Fruit fly (Drosophila melanogaster) S2 (cell line): ENCODE measurements around the gene CG12182.

Experiments
- CG8478 ChIP-seq: fragments of >200 bp; optimal IDR thresholded peaks from 2 replicates; lab custom pipeline; 2018
- CTCF ChIP-seq, 2 experiments: fragments of >200 bp; optimal IDR thresholded peaks; 2 replicates each; lab custom pipeline; 2018

dm6 chr3L:2645068-2645467, 45.7 kb upstream of the CG12182 start, which contains the start of gene CG1143:
- TF ChIP-seq CG8478 (lab: Kevin White, UChicago): no peak
- no peak for TF ChIP-seq CTCF (optimal IDR thresholded peaks at IDR 0.05; lab: Kevin White, UChicago)
